Fruit fly (Drosophila melanogaster): Measurements from ENCODE around the gene CG44774.

DNA sequence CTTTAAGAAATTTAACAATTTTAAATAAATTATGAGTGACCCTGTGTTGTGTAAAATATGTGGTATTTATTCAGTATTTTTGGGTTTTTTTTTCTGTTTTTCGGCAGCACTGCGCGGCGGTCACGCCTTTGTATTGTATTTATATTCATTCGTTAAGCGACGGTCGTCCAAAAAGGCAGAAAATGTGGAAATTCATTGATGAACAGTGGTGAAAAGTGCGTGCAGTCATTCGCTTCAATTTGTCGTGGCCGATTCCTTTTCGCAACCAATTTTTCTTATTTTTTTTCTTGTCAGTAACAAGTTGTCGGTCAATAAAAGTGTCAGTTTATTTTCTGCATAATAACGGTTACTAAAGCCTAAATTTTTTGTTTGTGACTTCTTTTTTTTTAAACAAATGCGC lies 1.1 kb upstream of the CG44774 start, which contains the start of gene Ptp4E:
- TF ChIP-seq Myc (optimal IDR thresholded peaks at IDR 0.05) (no peak), insv (optimal IDR thresholded peaks at IDR 0.05) (no peak), psq (optimal IDR thresholded peaks at IDR 0.05) (no peak), h (optimal IDR thresholded peaks at IDR 0.05) (no peak), ttk (optimal IDR thresholded peaks at IDR 0.05) (no peak), Sin3A (optimal IDR thresholded peaks at IDR 0.05) (no peak)
